Worm (Caenorhabditis elegans) whole organism, L4 larva: ENCODE results near the gene idh-1.

Source experiments
- T20F7.1 ChIP-seq: fragments of 200-800 bp; sonication (Bioruptor generic); optimal IDR thresholded peaks from 2 replicates; lab custom pipeline; 2018; ENCODE audit warnings: mild to moderate bottlenecking, missing genetic modification characterization, missing compliant biosample characterization
- Y105C5A.15 ChIP-seq: fragments of 200-800 bp; sonication (Bioruptor generic); IDR thresholded peaks from 2 replicates; pipeline ENCODE4 v1.3.6; 2022; ENCODE audit warnings: missing genetic modification characterization, missing compliant biosample characterization
- Y5F2A.4 ChIP-seq: fragments of 200-800 bp; sonication (Bioruptor generic); optimal IDR thresholded peaks from 2 replicates; lab custom pipeline; 2018; ENCODE audit warnings: mild to moderate bottlenecking, missing genetic modification characterization, missing compliant biosample characterization
- ama-1 ChIP-seq: fragments of 150-350 bp; optimal IDR thresholded peaks from 2 replicates; lab custom pipeline; 2014; ENCODE audit warnings: inconsistent platforms, mixed read lengths
- arid-1 ChIP-seq: fragments of 200-800 bp; sonication (Bioruptor generic); conservative IDR thresholded peaks from 2 replicates; pipeline ENCODE4 v1.3.6; 2022; ENCODE audit warnings: missing genetic modification reagents, missing genetic modification characterization, missing compliant biosample characterization
- ceh-20 ChIP-seq: fragments of 200-800 bp; sonication (Bioruptor generic); IDR thresholded peaks from 2 replicates; pipeline ENCODE4 v1.3.6; 2022; ENCODE audit warnings: missing genetic modification reagents, missing genetic modification characterization, missing compliant biosample characterization
- ceh-28 ChIP-seq: fragments of 150-350 bp; optimal IDR thresholded peaks from 2 replicates; lab custom pipeline; 2014; ENCODE audit warnings: missing biosample characterization, missing genetic modification reagents, missing genetic modification characterization
- ceh-32 ChIP-seq: sonication (generic microtip); optimal IDR thresholded peaks from 2 replicates; lab custom pipeline; 2016; ENCODE audit warnings: mild to moderate bottlenecking, missing genetic modification characterization, missing compliant biosample characterization; ENCODE audit not compliant: poor library complexity
- ceh-62 ChIP-seq: sonication (generic microtip); optimal IDR thresholded peaks from 2 replicates; lab custom pipeline; 2017; ENCODE audit warnings: missing biosample characterization, missing genetic modification characterization
- cey-2 ChIP-seq: sonication (generic microtip); optimal IDR thresholded peaks from 3 replicates; lab custom pipeline; 2017; ENCODE audit warnings: missing genetic modification characterization, mild to moderate bottlenecking, missing compliant biosample characterization, antibody characterized with exemption, borderline replicate concordance; ENCODE audit not compliant: insufficient read depth
- ctbp-1 ChIP-seq: fragments of 200-800 bp; sonication (Bioruptor generic); IDR thresholded peaks from 2 replicates; pipeline ENCODE4 v1.3.6; 2022; ENCODE audit warnings: missing genetic modification reagents, missing genetic modification characterization, missing compliant biosample characterization
- daf-12 ChIP-seq: fragments of 150-350 bp; optimal IDR thresholded peaks from 2 replicates; lab custom pipeline; 2014; ENCODE audit warnings: missing biosample characterization, missing genetic modification reagents, missing genetic modification characterization
- daf-16 ChIP-seq, 3 experiments: sonication (generic microtip); optimal IDR thresholded peaks; 2 replicates each; lab custom pipeline; 2016 to 2017; ENCODE audit warnings: missing genetic modification characterization in 3 of 3, missing genetic modification reagents in 3 of 3, mild to moderate bottlenecking in 2 of 3, missing compliant biosample characterization in 2 of 3, missing biosample characterization in 1 of 3, moderate library complexity in 1 of 3
- daf-19 ChIP-seq: fragments of 200-800 bp; sonication (Bioruptor generic); conservative IDR thresholded peaks from 2 replicates; pipeline ENCODE4 v1.3.6; 2022; ENCODE audit warnings: missing genetic modification characterization, missing compliant biosample characterization
- dmd-9 ChIP-seq: fragments of 200-800 bp; sonication (Bioruptor generic); IDR thresholded peaks from 2 replicates; pipeline ENCODE4 v1.3.6; 2022; ENCODE audit warnings: missing genetic modification reagents, missing genetic modification characterization, missing compliant biosample characterization
- dpl-1 ChIP-seq: fragments of 150-350 bp; optimal IDR thresholded peaks from 2 replicates; lab custom pipeline; 2014; ENCODE audit warnings: missing biosample characterization, missing genetic modification reagents, missing genetic modification characterization
- fkh-10 ChIP-seq: fragments of 150-350 bp; optimal IDR thresholded peaks from 2 replicates; lab custom pipeline; 2014; ENCODE audit warnings: missing biosample characterization, missing genetic modification reagents, missing genetic modification characterization
- lim-7 ChIP-seq: fragments of 200-800 bp; sonication (Bioruptor generic); IDR thresholded peaks from 2 replicates; pipeline ENCODE4 v1.3.6; 2022; ENCODE audit warnings: missing genetic modification characterization, missing compliant biosample characterization
- lin-15B ChIP-seq: fragments of 150-350 bp; sonication (generic microtip); optimal IDR thresholded peaks from 3 replicates; lab custom pipeline; 2014; ENCODE audit warnings: missing biosample characterization, missing genetic modification characterization
- lin-29 ChIP-seq: fragments of 200-800 bp; sonication (Bioruptor generic); IDR thresholded peaks from 2 replicates; pipeline ENCODE4 v1.3.6; 2022; ENCODE audit warnings: missing genetic modification reagents, missing genetic modification characterization, missing compliant biosample characterization
- lin-38 ChIP-seq: fragments of 200-800 bp; sonication (Bioruptor generic); IDR thresholded peaks from 2 replicates; pipeline ENCODE4 v1.3.6; 2022; ENCODE audit warnings: missing genetic modification reagents, missing genetic modification characterization, missing compliant biosample characterization
- lin-39 ChIP-seq: fragments of 150-350 bp; optimal IDR thresholded peaks from 2 replicates; lab custom pipeline; 2014; ENCODE audit warnings: missing biosample characterization, missing genetic modification reagents, missing genetic modification characterization
- lir-3 ChIP-seq: sonication (generic microtip); optimal IDR thresholded peaks from 2 replicates; lab custom pipeline; 2016; ENCODE audit warnings: mild to moderate bottlenecking, missing genetic modification characterization, missing compliant biosample characterization
- lsy-2 ChIP-seq, 2 experiments: fragments of 150-350 bp in 1 of 2; sonication (generic microtip) in 1 of 2; optimal IDR thresholded peaks; 2 replicates each; lab custom pipeline; 2014 to 2017; ENCODE audit warnings: missing biosample characterization in 2 of 2, missing genetic modification characterization in 2 of 2
- mdl-1 ChIP-seq, 2 experiments: fragments of 150-350 bp in 1 of 2; sonication (generic microtip) in 1 of 2; optimal IDR thresholded peaks; 2 replicates each; lab custom pipeline; 2014 to 2017; ENCODE audit warnings: missing biosample characterization in 2 of 2, missing genetic modification characterization in 2 of 2
- mes-2 ChIP-seq: sonication (generic microtip); optimal IDR thresholded peaks from 2 replicates; lab custom pipeline; 2016; ENCODE audit warnings: missing genotype, mild to moderate bottlenecking, missing genetic modification characterization, missing compliant biosample characterization; ENCODE audit not compliant: poor library complexity, severe bottlenecking
- nhr-10 ChIP-seq: fragments of 150-350 bp; optimal IDR thresholded peaks from 2 replicates; lab custom pipeline; 2014; ENCODE audit warnings: missing biosample characterization, missing genetic modification characterization
- nhr-28 ChIP-seq: fragments of 150-350 bp; optimal IDR thresholded peaks from 2 replicates; lab custom pipeline; 2014; ENCODE audit warnings: missing biosample characterization, missing genetic modification characterization
- nhr-6 ChIP-seq: fragments of 150-350 bp; optimal IDR thresholded peaks from 2 replicates; lab custom pipeline; 2014; ENCODE audit warnings: missing biosample characterization, missing genetic modification characterization
- nhr-77 ChIP-seq: fragments of 150-350 bp; optimal IDR thresholded peaks from 2 replicates; lab custom pipeline; 2014; ENCODE audit warnings: missing biosample characterization, missing genetic modification characterization
- rbr-2 ChIP-seq: sonication (generic microtip); optimal IDR thresholded peaks from 2 replicates; lab custom pipeline; 2016; ENCODE audit warnings: missing genotype, missing genetic modification characterization, missing compliant biosample characterization
- saeg-2 ChIP-seq: fragments of 200-800 bp; sonication (Bioruptor generic); IDR thresholded peaks from 2 replicates; pipeline ENCODE4 v1.3.6; 2022; ENCODE audit warnings: missing genetic modification reagents, missing genetic modification characterization, missing compliant biosample characterization
- sdz-12 ChIP-seq: fragments of 200-800 bp; sonication (Bioruptor generic); optimal IDR thresholded peaks from 2 replicates; lab custom pipeline; 2018; ENCODE audit warnings: mild to moderate bottlenecking, missing genetic modification characterization, missing compliant biosample characterization
- set-16 ChIP-seq: fragments of 200-800 bp; sonication (Bioruptor generic); IDR thresholded peaks from 2 replicates; pipeline ENCODE4 v1.3.6; 2022; ENCODE audit warnings: missing genetic modification reagents, missing genetic modification characterization, missing compliant biosample characterization
- skn-1 ChIP-seq: fragments of 150-350 bp; optimal IDR thresholded peaks from 2 replicates; lab custom pipeline; 2014; ENCODE audit warnings: missing biosample characterization, missing genetic modification characterization
- snpc-4 ChIP-seq: fragments of 150-350 bp; optimal IDR thresholded peaks from 2 replicates; lab custom pipeline; 2014; ENCODE audit warnings: missing biosample characterization, missing genetic modification characterization
- tag-97 ChIP-seq: fragments of 200-800 bp; sonication (Bioruptor generic); IDR thresholded peaks from 2 replicates; pipeline ENCODE4 v1.3.6; 2022; ENCODE audit warnings: missing genetic modification characterization, missing compliant biosample characterization
- unc-39 ChIP-seq: sonication (generic microtip); optimal IDR thresholded peaks from 2 replicates; lab custom pipeline; 2017; ENCODE audit warnings: missing biosample characterization, missing genetic modification characterization
- unc-62 ChIP-seq, 3 experiments: fragments of 150-350 bp in 1 of 3; sonication (generic microtip); optimal IDR thresholded peaks in 2 of 3; peaks in 1 of 3; 1 replicate in 1 of 3; 2 replicates in 2 of 3; lab custom pipeline; 2014 to 2017; ENCODE audit warnings: missing biosample characterization in 3 of 3, missing genetic modification characterization in 3 of 3, missing genetic modification reagents in 3 of 3, missing genotype in 1 of 3
- vab-7 ChIP-seq: fragments of 200-800 bp; sonication (Bioruptor generic); IDR thresholded peaks from 2 replicates; pipeline ENCODE4 v1.3.6; 2022; ENCODE audit warnings: missing genetic modification reagents, missing genetic modification characterization, missing compliant biosample characterization
- zag-1 ChIP-seq: fragments of 150-350 bp; optimal IDR thresholded peaks from 2 replicates; lab custom pipeline; 2014; ENCODE audit warnings: missing biosample characterization, missing genetic modification characterization
- zfp-2 ChIP-seq: sonication (generic microtip); optimal IDR thresholded peaks from 2 replicates; lab custom pipeline; 2016; ENCODE audit warnings: mild to moderate bottlenecking, missing genetic modification characterization, missing compliant biosample characterization
- zip-11 ChIP-seq: fragments of 200-800 bp; sonication (Bioruptor generic); IDR thresholded peaks from 2 replicates; pipeline ENCODE4 v1.3.6; 2022; ENCODE audit warnings: missing genetic modification characterization, missing compliant biosample characterization

idh-1 gene

ce11 chrIV:9410766-9411165, 30.1 kb downstream of the idh-1 start:
- TF ChIP-seq set-16 (peak; percentile 59; the same call in 1 of the 2 replicates), lim-7 (GFP tag; lab: Robert Waterston, UW) (0 out of 2 replicates have a peak, but pooled peaks have one; percentile 22)
- TF ChIP-seq, all 104 proteins: peak for 2; not testable (repeated sequence) for 102

ce11 chrIV:9408004-9408403, 32.9 kb downstream of the idh-1 start, which contains the start of gene F56D5.5:
Gene F56D5.5, minus strand, starts transcription at chrIV:9408104.
- TF ChIP-seq lim-7 (GFP tag; lab: Robert Waterston, UW), result no peak
- no peak for TF ChIP-seq snpc-4
- no peak for TF ChIP-seq vab-7 (GFP tag; lab: Robert Waterston, UW)
- TF ChIP-seq ceh-32 (tag; lab: Kevin White, UChicago), result no peak
- TF ChIP-seq daf-12 (tag; lab: Kevin White, UChicago), result no peak
- no peak for TF ChIP-seq daf-16 (GFP tag; optimal IDR thresholded peaks at IDR 0.05; lab: Kevin White, UChicago)
- TF ChIP-seq daf-16 (tag; optimal IDR thresholded peaks at IDR 0.05; lab: Kevin White, UChicago), result no peak
- TF ChIP-seq lin-39 (tag; lab: Kevin White, UChicago), result no peak
- no peak for TF ChIP-seq ceh-28 (tag; lab: Kevin White, UChicago)
- TF ChIP-seq saeg-2 (GFP tag; lab: Robert Waterston, UW), result no peak
- TF ChIP-seq tag-97 (GFP tag; lab: Robert Waterston, UW), result no peak
- TF ChIP-seq sdz-12 (GFP tag; lab: Kevin White, UChicago), result no peak

- TF ChIP-seq ceh-32 (tag; lab: Kevin White, UChicago) (no peak), nhr-6 (tag; lab: Kevin White, UChicago) (no peak), zag-1 (tag; lab: Kevin White, UChicago) (no peak), cey-2 (tag; lab: Kevin White, UChicago) (no peak), ctbp-1 (no peak), nhr-28 (tag; lab: Kevin White, UChicago) (no peak), lin-29 (GFP tag; lab: Robert Waterston, UW) (no peak), ceh-20 (GFP tag; lab: Robert Waterston, UW) (no peak), arid-1 (GFP tag; lab: Robert Waterston, UW) (no peak), unc-62 (GFP tag; optimal IDR thresholded peaks at IDR 0.05 in 1 of 2; lab: Kevin White, UChicago) (peak in 1 of 2 experiments; percentile 23), unc-62 (tag; optimal IDR thresholded peaks at IDR 0.05; lab: Kevin White, UChicago) (no peak), mdl-1 (tag; optimal IDR thresholded peaks at IDR 0.05; lab: Kevin White, UChicago) (no peak), snpc-4 (no peak), fkh-10 (GFP tag; lab: Kevin White, UChicago) (no peak), lir-3 (tag; lab: Kevin White, UChicago) (no peak), set-16 (peak; percentile 46; the same call in 1 of the 2 replicates), ceh-62 (tag; lab: Kevin White, UChicago) (no peak), dmd-9 (GFP tag; lab: Robert Waterston, UW) (no peak), Y105C5A.15 (GFP tag; lab: Robert Waterston, UW) (no peak), tag-97 (GFP tag; lab: Robert Waterston, UW) (no peak), rbr-2 (no peak), ceh-28 (tag; lab: Kevin White, UChicago) (peak; percentile 75), ama-1 (lab: Kevin White, UChicago) (no peak), zip-11 (GFP tag; lab: Robert Waterston, UW) (no peak), lin-38 (GFP tag; lab: Robert Waterston, UW) (peak; percentile 97), dpl-1 (peak; percentile 79), unc-39 (no peak), lin-15B (tag; lab: Kevin White, UChicago) (no peak), nhr-77 (no peak), vab-7 (GFP tag; lab: Robert Waterston, UW) (no peak), daf-19 (GFP tag; lab: Robert Waterston, UW) (no peak), T20F7.1 (GFP tag; lab: Kevin White, UChicago) (no peak), Y5F2A.4 (GFP tag; lab: Kevin White, UChicago) (no peak), mes-2 (tag; lab: Kevin White, UChicago) (no peak), lsy-2 (tag; optimal IDR thresholded peaks at IDR 0.05; lab: Kevin White, UChicago) (no peak), skn-1 (tag; lab: Kevin White, UChicago) (no peak), zfp-2 (tag; lab: Kevin White, UChicago) (no peak), nhr-10 (tag; lab: Kevin White, UChicago) (no peak)
Observed at ce11 chrIV:9403761-9404420, 37.0 kb downstream of the idh-1 start.
